Fruit fly (Drosophila melanogaster) whole organism, embryonic: ENCODE measurements around the gene CG4301.

Experiments used
- CG18619 ChIP-seq: fragments of 200-800 bp; sonication (Bioruptor generic); optimal IDR thresholded peaks from 3 replicates; lab custom pipeline; 2017; ENCODE audit warnings: missing biosample characterization, mild to moderate bottlenecking, missing genetic modification characterization
- CG4328 ChIP-seq: fragments of 200-800 bp; sonication (Bioruptor generic); optimal IDR thresholded peaks from 3 replicates; lab custom pipeline; 2017; ENCODE audit warnings: missing biosample characterization, missing genetic modification reagents, missing genetic modification characterization
- Opbp ChIP-seq: fragments of 200-800 bp; sonication (Bioruptor generic); IDR thresholded peaks from 3 replicates; pipeline ENCODE4 v1.3.6; 2022; ENCODE audit warnings: missing biosample characterization, missing genetic modification characterization; ENCODE audit not compliant: partially characterized antibody
- az2 ChIP-seq: fragments of 200-800 bp; sonication (Bioruptor generic); optimal IDR thresholded peaks from 3 replicates; lab custom pipeline; 2016; ENCODE audit warnings: missing biosample characterization, missing genetic modification characterization

DNA sequence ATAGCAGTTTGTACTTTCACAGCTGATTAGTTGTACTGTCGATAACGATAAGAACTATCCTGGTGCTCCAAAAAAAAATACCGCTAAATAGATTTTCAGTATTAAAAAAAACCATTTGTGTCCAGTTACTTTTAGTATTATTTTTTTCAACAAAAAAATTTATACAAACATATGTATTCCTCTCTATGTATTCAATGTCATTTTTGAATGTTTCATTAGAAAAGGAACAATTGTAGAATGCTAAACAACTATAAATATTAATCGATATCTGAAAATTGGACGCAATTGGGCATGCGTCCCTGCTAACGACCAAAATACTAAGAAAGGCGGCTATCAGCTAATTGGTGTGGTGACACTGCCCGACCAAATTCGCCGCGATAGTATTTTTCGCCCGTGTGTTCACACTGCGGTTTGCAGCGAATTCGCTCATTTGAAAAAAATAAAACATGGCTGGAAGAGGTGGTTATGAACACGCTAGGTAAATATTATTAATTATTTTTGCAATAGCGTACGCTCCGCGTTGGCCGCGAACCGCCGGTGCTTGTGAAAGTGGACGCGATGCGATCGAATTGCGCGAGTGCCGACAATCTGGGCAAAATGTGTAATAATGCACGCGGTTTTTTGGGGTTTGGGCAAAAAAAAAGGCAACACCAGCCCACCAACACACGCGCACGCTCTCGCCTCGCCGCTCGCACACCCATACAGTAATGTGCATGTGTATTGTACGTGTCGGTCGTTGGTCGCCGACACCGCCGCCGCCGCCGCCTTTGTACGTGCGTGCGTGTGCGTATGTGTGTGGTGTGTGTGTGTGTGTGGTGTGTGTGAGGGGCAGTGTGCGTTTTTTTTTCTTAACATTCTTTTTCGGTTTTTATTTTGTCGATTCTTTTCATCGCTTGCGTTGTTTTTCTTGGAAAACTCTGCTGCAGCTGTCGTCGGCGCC lies 43.2 kb downstream of the CG4301 start, which contains the start of the genes CG34015 and eIF4H1:
- TF ChIP-seq CG18619 (no peak), az2 (no peak), CG4328 (GFP tag; lab: Kevin White, UChicago) (no peak), Opbp (0 out of 3 replicates have a peak, but pooled peaks have one; percentile 54)
